Fruit fly (Drosophila melanogaster): ENCODE results near the gene mahe.

mahe gene

dm6 chrX:7938482-7938804 is 7.3 kb upstream of the mahe start:
- TF ChIP-seq pan (optimal IDR thresholded peaks at IDR 0.05) (no peak), psq (optimal IDR thresholded peaks at IDR 0.05) (no peak), CG8478 (optimal IDR thresholded peaks at IDR 0.05) (no peak)

- TF ChIP-seq CG8478 (optimal IDR thresholded peaks at IDR 0.05) (peak; percentile 34), EcR (GFP tag; optimal IDR thresholded peaks at IDR 0.05) (peak in 1 of 2 experiments; percentile 91), Dll (optimal IDR thresholded peaks at IDR 0.05) (no peak)
These were observed 6.7 kb upstream of the mahe start for dm6 chrX:7937588-7938481.

- TF ChIP-seq usp (GFP tag; optimal IDR thresholded peaks at IDR 0.05) (no peak), EcR (GFP tag; optimal IDR thresholded peaks at IDR 0.05) (no peak), Dll (optimal IDR thresholded peaks at IDR 0.05) (no peak), pan (optimal IDR thresholded peaks at IDR 0.05) (no peak), psq (optimal IDR thresholded peaks at IDR 0.05) (no peak), CG8478 (optimal IDR thresholded peaks at IDR 0.05) (no peak)
These were observed 4.8 kb upstream of the mahe start, which contains the start of gene Ubr3 for dm6 chrX:7935798-7936572. TSS of gene Ubr3 (plus strand) at chrX:7935896.

dm6 chrX:7934679-7935078 is 3.5 kb upstream of the mahe start, which contains the start of gene RpS14b:
TSS of gene RpS14b (plus strand) at chrX:7934898.
- TF ChIP-seq psq (optimal IDR thresholded peaks at IDR 0.05) = no peak
- no peak for TF ChIP-seq pan (optimal IDR thresholded peaks at IDR 0.05)
- no peak for TF ChIP-seq EcR (GFP tag; optimal IDR thresholded peaks at IDR 0.05)
- TF ChIP-seq usp (GFP tag; optimal IDR thresholded peaks at IDR 0.05) = no peak

- no peak for TF ChIP-seq CG8478 (optimal IDR thresholded peaks at IDR 0.05)
- no peak for TF ChIP-seq Dll (optimal IDR thresholded peaks at IDR 0.05)
- no peak for TF ChIP-seq psq (optimal IDR thresholded peaks at IDR 0.05)
- no peak for TF ChIP-seq usp (GFP tag; optimal IDR thresholded peaks at IDR 0.05)
- no peak for TF ChIP-seq pan (optimal IDR thresholded peaks at IDR 0.05)
- no peak for TF ChIP-seq EcR (GFP tag; optimal IDR thresholded peaks at IDR 0.05)
These were observed 2.2 kb upstream of the mahe start, which contains the start of the genes Dhdds and RpS14a for dm6 chrX:7933210-7933915. TSS of gene Dhdds (minus strand) at chrX:7933351. TSS of gene RpS14a (plus strand) at chrX:7933742.

dm6 chrX:7930236-7931027 is 750 bp downstream of the mahe start:
- TF ChIP-seq pan (optimal IDR thresholded peaks at IDR 0.05) (no peak), EcR (GFP tag; optimal IDR thresholded peaks at IDR 0.05) (no peak), CG8478 (optimal IDR thresholded peaks at IDR 0.05) (peak; percentile 0), usp (GFP tag; optimal IDR thresholded peaks at IDR 0.05) (no peak), Dll (optimal IDR thresholded peaks at IDR 0.05) (peak; percentile 84), psq (optimal IDR thresholded peaks at IDR 0.05) (no peak)

- no peak for TF ChIP-seq usp (GFP tag; optimal IDR thresholded peaks at IDR 0.05)
These were observed 6.3 kb downstream of the mahe start for dm6 chrX:7924913-7925312.

- TF ChIP-seq Dll (optimal IDR thresholded peaks at IDR 0.05) (no peak), usp (GFP tag; optimal IDR thresholded peaks at IDR 0.05) (no peak), pan (optimal IDR thresholded peaks at IDR 0.05) (no peak), CG8478 (optimal IDR thresholded peaks at IDR 0.05) (no peak), psq (optimal IDR thresholded peaks at IDR 0.05) (no peak), EcR (GFP tag; optimal IDR thresholded peaks at IDR 0.05) (no peak)
These were observed 8.1 kb downstream of the mahe start for dm6 chrX:7923063-7923462.

- TF ChIP-seq psq (optimal IDR thresholded peaks at IDR 0.05) = no peak
These were observed 11.0 kb downstream of the mahe start, which contains the start of the genes hdm and Ykt6 for dm6 chrX:7920081-7920688. TSS of gene hdm (minus strand) at chrX:7920131. TSS of gene Ykt6 (plus strand) at chrX:7920409.

- TF ChIP-seq Dll (optimal IDR thresholded peaks at IDR 0.05) = no peak
- no peak for TF ChIP-seq pan (optimal IDR thresholded peaks at IDR 0.05)
- TF ChIP-seq EcR (GFP tag; optimal IDR thresholded peaks at IDR 0.05) = no peak
- no peak for TF ChIP-seq usp (GFP tag; optimal IDR thresholded peaks at IDR 0.05)
- TF ChIP-seq psq (optimal IDR thresholded peaks at IDR 0.05) = no peak
- no peak for TF ChIP-seq CG8478 (optimal IDR thresholded peaks at IDR 0.05)
These were observed 19.1 kb downstream of the mahe start, which contains the start of gene snz for dm6 chrX:7911983-7912630. TSS of gene snz (plus strand) at chrX:7912089.

dm6 chrX:7909482-7909881 is 21.7 kb downstream of the mahe start:
- TF ChIP-seq Dll (optimal IDR thresholded peaks at IDR 0.05) (no peak), EcR (GFP tag; optimal IDR thresholded peaks at IDR 0.05) (no peak), usp (GFP tag; optimal IDR thresholded peaks at IDR 0.05) (no peak), CG8478 (optimal IDR thresholded peaks at IDR 0.05) (no peak), pan (optimal IDR thresholded peaks at IDR 0.05) (no peak), psq (optimal IDR thresholded peaks at IDR 0.05) (no peak)

Measured in whole organism.